Worm (Caenorhabditis elegans) whole organism, midembryonic: ENCODE measurements around the gene B0238.12.
A peak's percentile ranks its signal among the peaks of the same experiment; 100 is the strongest.

Source experiments
- T22C8.4 ChIP-seq: fragments of 200-800 bp; sonication (Bioruptor generic); IDR thresholded peaks from 2 replicates; pipeline ENCODE4 v1.3.6; 2022; ENCODE audit warnings: missing genetic modification characterization, missing compliant biosample characterization
- cog-1 ChIP-seq: sonication (generic microtip); optimal IDR thresholded peaks from 2 replicates; lab custom pipeline; 2016; ENCODE audit warnings: missing genetic modification characterization, missing compliant biosample characterization
- flt-1 ChIP-seq: fragments of 200-800 bp; sonication (Bioruptor generic); IDR thresholded peaks from 2 replicates; pipeline ENCODE4 v1.3.6; 2022; ENCODE audit warnings: missing genetic modification characterization, missing compliant biosample characterization
- klf-2 ChIP-seq: fragments of 200-800 bp; sonication (Bioruptor generic); conservative IDR thresholded peaks from 2 replicates; pipeline ENCODE4 v1.3.6; 2022; ENCODE audit warnings: missing genetic modification reagents, missing genetic modification characterization, missing compliant biosample characterization
- med-1 ChIP-seq: sonication (generic microtip); optimal IDR thresholded peaks from 2 replicates; lab custom pipeline; 2017; ENCODE audit warnings: missing genetic modification characterization, mild to moderate bottlenecking, missing compliant biosample characterization, antibody characterized with exemption, missing genetic modification reagents; ENCODE audit not compliant: insufficient read depth
- ref-1 ChIP-seq: fragments of 200-800 bp; sonication (Bioruptor generic); conservative IDR thresholded peaks from 2 replicates; pipeline ENCODE4 v1.3.6; 2022; ENCODE audit warnings: missing genetic modification reagents, missing genetic modification characterization, missing compliant biosample characterization
- tab-1 ChIP-seq: fragments of 200-800 bp; sonication (Bioruptor generic); IDR thresholded peaks from 2 replicates; pipeline ENCODE4 v1.3.6; 2022; ENCODE audit warnings: missing genetic modification characterization, missing compliant biosample characterization
- ztf-23 ChIP-seq: fragments of 200-800 bp; sonication (Bioruptor generic); IDR thresholded peaks from 2 replicates; pipeline ENCODE4 v1.3.6; 2022; ENCODE audit warnings: missing genetic modification reagents, missing genetic modification characterization, missing compliant biosample characterization
- ztf-29 ChIP-seq: fragments of 200-800 bp; sonication (Bioruptor generic); IDR thresholded peaks from 2 replicates; pipeline ENCODE4 v1.3.6; 2022; ENCODE audit warnings: missing genetic modification reagents, missing genetic modification characterization, missing compliant biosample characterization

The B0238.12 gene

DNA sequence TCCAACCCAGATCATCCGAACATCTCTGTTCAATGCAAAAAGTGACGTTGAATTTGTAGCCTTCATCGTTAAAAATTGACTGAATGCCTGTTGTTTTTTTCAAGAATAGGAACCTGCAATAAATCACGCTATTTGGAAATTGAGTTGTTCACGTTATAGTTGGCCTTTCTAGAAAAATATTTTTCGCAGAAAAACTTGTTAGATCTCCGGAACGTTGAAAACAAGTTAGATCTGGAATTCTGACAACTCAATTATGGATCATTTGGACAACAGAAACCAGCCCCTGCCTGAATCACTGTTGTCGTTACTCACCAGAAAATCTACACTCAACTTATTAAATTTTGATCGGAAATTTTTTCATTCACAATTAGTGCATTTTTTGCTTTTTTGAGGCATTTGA, 8.3 kb upstream of the B0238.12 start, which contains the start of gene srt-67:
Gene srt-67 (minus strand): TSS at position 101 of the 400 bp plus-strand sequence.
- TF ChIP-seq ztf-23 (GFP tag; lab: Robert Waterston, UW) (no peak), tab-1 (GFP tag; lab: Robert Waterston, UW) (no peak), flt-1 (GFP tag; lab: Robert Waterston, UW) (no peak), klf-2 (GFP tag; lab: Robert Waterston, UW) (no peak), cog-1 (no peak), ztf-29 (GFP tag; lab: Robert Waterston, UW) (no peak), ref-1 (no peak), med-1 (no peak), T22C8.4 (GFP tag; lab: Robert Waterston, UW) (no peak)

ce11 chrV:5259448-5259847, 6.2 kb upstream of the B0238.12 start, which contains the start of gene srt-70:
Gene srt-70 (minus strand): TSS chrV:5259548.
- TF ChIP-seq ztf-29 (GFP tag; lab: Robert Waterston, UW): no peak

- no peak for TF ChIP-seq klf-2 (GFP tag; lab: Robert Waterston, UW)
- TF ChIP-seq ref-1: no peak
- no peak for TF ChIP-seq ztf-23 (GFP tag; lab: Robert Waterston, UW)
- no peak for TF ChIP-seq med-1
- no peak for TF ChIP-seq tab-1 (GFP tag; lab: Robert Waterston, UW)
- no peak for TF ChIP-seq flt-1 (GFP tag; lab: Robert Waterston, UW)
- TF ChIP-seq ztf-29 (GFP tag; lab: Robert Waterston, UW): no peak
These were observed 2.6 kb upstream of the B0238.12 start, which contains the start of gene cest-30 for ce11 chrV:5262999-5263398. Gene cest-30 (minus strand): TSS chrV:5263099.

DNA sequence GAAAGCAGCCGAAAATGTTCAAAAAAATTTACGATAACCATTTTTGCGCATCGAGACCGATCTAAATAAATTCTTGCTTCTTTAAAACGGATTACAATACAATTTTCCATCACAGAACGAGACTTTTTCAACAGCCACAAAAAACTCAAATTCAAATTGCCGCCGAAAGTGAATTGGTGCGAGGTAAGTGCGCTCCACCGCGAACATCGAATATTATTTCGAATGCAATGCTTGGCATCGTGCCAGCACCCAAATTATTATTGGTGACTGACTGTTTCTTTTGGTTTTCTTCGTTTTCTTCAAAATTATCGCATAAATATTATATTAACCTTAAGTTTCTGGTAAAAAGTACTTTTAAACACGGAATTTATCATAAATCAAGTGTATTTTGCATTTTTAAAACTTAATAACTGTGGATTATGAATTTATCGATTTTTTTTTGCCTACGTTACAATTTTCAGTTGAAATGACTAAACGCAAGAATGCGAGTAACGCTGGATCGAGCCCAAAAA, 3.4 kb downstream of the B0238.12 start, which contains the start of gene penr-1:
Gene penr-1 (plus strand): TSS at position 462 of the 512 bp plus-strand sequence.
- TF ChIP-seq ztf-29 (GFP tag; lab: Robert Waterston, UW) (no peak), tab-1 (GFP tag; lab: Robert Waterston, UW) (no peak), T22C8.4 (GFP tag; lab: Robert Waterston, UW) (0 out of 2 replicates have a peak, but pooled peaks have one; percentile 35), ztf-23 (GFP tag; lab: Robert Waterston, UW) (no peak), flt-1 (GFP tag; lab: Robert Waterston, UW) (no peak), ref-1 (no peak), cog-1 (no peak), klf-2 (GFP tag; lab: Robert Waterston, UW) (no peak), med-1 (no peak)

DNA sequence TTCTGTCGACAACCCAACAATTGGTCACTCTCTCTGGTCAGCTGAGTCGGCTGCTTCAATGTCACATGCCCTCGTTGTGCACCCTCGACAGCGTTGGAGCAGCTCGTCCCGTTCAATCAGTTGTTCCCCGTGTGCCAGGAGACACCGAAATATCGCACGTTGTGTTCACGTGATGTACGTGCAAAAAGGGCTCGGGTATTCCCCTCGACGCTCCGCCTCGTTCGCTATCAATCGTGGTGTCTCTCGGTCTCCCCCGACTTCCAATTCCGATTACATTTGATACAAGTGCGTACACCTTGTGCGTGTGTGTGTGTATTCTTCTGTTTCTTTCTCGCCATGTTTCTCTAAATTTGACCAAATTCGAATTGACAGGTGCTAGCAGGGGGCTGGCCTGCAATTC, 5.8 kb downstream of the B0238.12 start:
- TF ChIP-seq tab-1 (GFP tag; lab: Robert Waterston, UW) (no peak), ztf-23 (GFP tag; lab: Robert Waterston, UW) (no peak), ztf-29 (GFP tag; lab: Robert Waterston, UW) (no peak), ref-1 (no peak), cog-1 (peak; percentile 12), med-1 (no peak), klf-2 (GFP tag; lab: Robert Waterston, UW) (no peak), flt-1 (GFP tag; lab: Robert Waterston, UW) (no peak)

DNA sequence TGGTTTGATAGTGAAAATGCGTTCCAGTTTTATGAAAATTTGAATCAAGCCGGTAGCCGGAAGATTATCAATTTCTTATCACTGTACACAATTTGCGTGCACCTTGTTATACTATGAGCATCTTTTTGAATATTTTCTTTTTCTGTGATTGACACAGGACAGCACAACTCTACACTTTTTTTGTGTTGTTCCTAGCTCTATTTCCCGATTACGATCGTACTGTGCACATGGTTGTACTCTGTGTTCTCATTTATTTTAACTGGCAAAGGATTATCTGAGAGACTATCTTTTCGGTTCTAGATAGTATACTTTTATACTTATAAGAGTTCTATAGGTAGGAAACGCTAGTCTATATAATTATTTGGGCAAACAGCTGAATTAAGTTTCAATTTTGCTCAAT, 6.4 kb downstream of the B0238.12 start:
- TF ChIP-seq ref-1: no peak
- no peak for TF ChIP-seq flt-1 (GFP tag; lab: Robert Waterston, UW)
- no peak for TF ChIP-seq klf-2 (GFP tag; lab: Robert Waterston, UW)
- no peak for TF ChIP-seq T22C8.4 (GFP tag; lab: Robert Waterston, UW)
- no peak for TF ChIP-seq med-1

DNA sequence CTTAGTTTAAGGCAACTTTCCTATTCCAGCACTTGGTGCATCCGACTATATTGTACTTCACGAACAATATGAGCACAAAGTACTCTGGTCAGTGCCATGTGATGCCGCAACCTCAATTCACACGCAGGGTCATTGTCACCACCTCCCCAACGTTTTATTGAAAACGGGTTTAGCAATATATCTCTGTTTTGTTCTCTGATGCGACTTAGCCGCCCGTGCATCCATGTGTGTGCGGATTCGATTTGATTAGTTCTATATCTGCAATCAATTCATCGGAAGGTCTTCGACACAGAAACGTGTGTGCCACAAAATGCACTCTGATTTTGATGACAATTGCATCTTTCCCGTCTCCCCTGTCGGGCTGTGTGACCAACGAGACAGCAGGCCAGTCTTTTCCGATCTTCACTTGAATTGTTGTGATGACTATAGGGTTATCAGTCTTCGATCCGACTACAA, 7.0 kb downstream of the B0238.12 start:
- no peak for TF ChIP-seq tab-1 (GFP tag; lab: Robert Waterston, UW)
- TF ChIP-seq flt-1 (GFP tag; lab: Robert Waterston, UW): 0 out of 2 replicates have a peak, but pooled peaks have one; percentile 20

DNA sequence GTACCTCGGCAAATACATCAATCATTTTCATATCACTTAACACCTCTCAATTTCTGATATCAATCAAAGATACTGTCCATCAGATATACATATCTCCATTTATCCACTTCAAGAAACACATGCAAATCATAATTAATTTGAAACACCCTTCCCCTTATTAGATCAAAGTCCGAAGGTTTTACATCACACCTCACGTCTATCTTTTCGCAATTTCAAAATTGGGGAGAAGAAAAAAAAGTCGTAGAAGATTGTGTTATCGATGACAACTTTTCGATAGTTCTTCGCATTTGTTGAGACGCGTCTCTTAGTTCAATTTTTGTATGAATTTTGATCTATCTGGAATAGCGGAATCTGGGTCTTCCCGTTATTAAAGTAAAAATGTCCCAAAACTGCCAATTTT, 7.6 kb downstream of the B0238.12 start:
- no peak for TF ChIP-seq ztf-23 (GFP tag; lab: Robert Waterston, UW)
- TF ChIP-seq ref-1: no peak
- no peak for TF ChIP-seq klf-2 (GFP tag; lab: Robert Waterston, UW)
- no peak for TF ChIP-seq med-1
- no peak for TF ChIP-seq ztf-29 (GFP tag; lab: Robert Waterston, UW)
- TF ChIP-seq flt-1 (GFP tag; lab: Robert Waterston, UW): no peak
- no peak for TF ChIP-seq cog-1
- no peak for TF ChIP-seq tab-1 (GFP tag; lab: Robert Waterston, UW)
- TF ChIP-seq T22C8.4 (GFP tag; lab: Robert Waterston, UW): no peak

DNA sequence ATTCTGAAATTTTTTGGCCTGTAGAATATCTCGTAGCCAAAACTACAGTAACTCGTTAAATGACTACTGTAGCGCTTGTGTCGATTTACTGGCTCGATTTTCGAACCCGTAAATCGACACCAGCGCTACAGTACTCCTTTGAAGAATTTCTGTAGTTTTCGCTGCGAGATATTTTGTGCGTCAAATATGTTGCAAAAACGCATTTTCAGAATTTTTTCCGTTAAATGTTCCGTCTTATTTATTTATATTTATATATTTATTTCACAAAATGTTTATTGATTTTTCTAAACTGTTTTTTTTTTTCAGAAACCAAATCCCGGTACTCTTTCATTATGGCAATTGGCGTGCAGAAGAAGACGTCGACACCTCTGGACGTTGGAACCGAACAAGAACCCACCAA, 8.1 kb downstream of the B0238.12 start, which contains the start of gene natc-2:
Gene natc-2 (plus strand): TSS at position 301 of the 400 bp plus-strand sequence.
- TF ChIP-seq med-1 (no peak), ref-1 (no peak), ztf-23 (GFP tag; lab: Robert Waterston, UW) (no peak), klf-2 (GFP tag; lab: Robert Waterston, UW) (no peak), flt-1 (GFP tag; lab: Robert Waterston, UW) (no peak), ztf-29 (GFP tag; lab: Robert Waterston, UW) (no peak), T22C8.4 (GFP tag; lab: Robert Waterston, UW) (no peak), tab-1 (GFP tag; lab: Robert Waterston, UW) (no peak), cog-1 (no peak)

ce11 chrV:5274974-5275373, 9.3 kb downstream of the B0238.12 start:
- no peak for TF ChIP-seq cog-1
- TF ChIP-seq flt-1 (GFP tag; lab: Robert Waterston, UW): 0 out of 2 replicates have a peak, but pooled peaks have one; percentile 14
- 0 out of 2 replicates have a peak, but pooled peaks have one; percentile 26 for TF ChIP-seq tab-1 (GFP tag; lab: Robert Waterston, UW)
- TF ChIP-seq ref-1: no peak
- TF ChIP-seq T22C8.4 (GFP tag; lab: Robert Waterston, UW): no peak
- TF ChIP-seq klf-2 (GFP tag; lab: Robert Waterston, UW): no peak
- no peak for TF ChIP-seq ztf-23 (GFP tag; lab: Robert Waterston, UW)
- no peak for TF ChIP-seq ztf-29 (GFP tag; lab: Robert Waterston, UW)
- TF ChIP-seq med-1: no peak
